ENCODE assay signal across 1 fruit fly cellular context in genomic region chr3R:6845477-6846196, dm6.
TF ChIP-seq lines count a peak whose summit lies in the region.

No protein-coding gene starts in this region.

TF ChIP-seq in whole organism, embryonic, 481 proteins besides CTCF, POLR2A, EP300 and RAD21 (continued from another document):
- no peak for TF ChIP-seq prd (optimal IDR thresholded peaks at IDR 0.05; lab: Kevin White, UChicago)
- TF ChIP-seq prd (GFP tag; IDR thresholded peaks at IDR 0.05; lab: Robert Waterston, UW), result peak; percentile 51; the same call in 2 of the 3 replicates
- TF ChIP-seq gcm (GFP tag; optimal IDR thresholded peaks at IDR 0.05; lab: Kevin White, UChicago), result no peak
- no peak for TF ChIP-seq mam (GFP tag; optimal IDR thresholded peaks at IDR 0.05; lab: Kevin White, UChicago)
TF ChIP-seq in whole organism, embryonic: peak in this region for 29.
